Worm (Caenorhabditis elegans): ENCODE data around the gene F45D3.4.

- TF ChIP-seq elt-2 (tag; optimal IDR thresholded peaks at IDR 0.05) (no peak), tbx-2 (tag; optimal IDR thresholded peaks at IDR 0.05) (no peak), aly-2 (tag; optimal IDR thresholded peaks at IDR 0.05) (no peak)
These were observed 2.9 kb upstream of the F45D3.4 start for ce11 chrV:12555872-12556271.
